Worm (Caenorhabditis elegans) whole organism, midembryonic: Measurements from ENCODE around the gene Y67D8C.6.

Experiments
- T22C8.4 ChIP-seq: fragments of 200-800 bp; sonication (Bioruptor generic); IDR thresholded peaks from 2 replicates; pipeline ENCODE4 v1.3.6; 2022; ENCODE audit warnings: missing genetic modification characterization, missing compliant biosample characterization
- flt-1 ChIP-seq: fragments of 200-800 bp; sonication (Bioruptor generic); IDR thresholded peaks from 2 replicates; pipeline ENCODE4 v1.3.6; 2022; ENCODE audit warnings: missing genetic modification characterization, missing compliant biosample characterization
- med-1 ChIP-seq: sonication (generic microtip); optimal IDR thresholded peaks from 2 replicates; lab custom pipeline; 2017; ENCODE audit warnings: missing genetic modification characterization, mild to moderate bottlenecking, missing compliant biosample characterization, antibody characterized with exemption, missing genetic modification reagents; ENCODE audit not compliant: insufficient read depth
- ztf-23 ChIP-seq: fragments of 200-800 bp; sonication (Bioruptor generic); IDR thresholded peaks from 2 replicates; pipeline ENCODE4 v1.3.6; 2022; ENCODE audit warnings: missing genetic modification reagents, missing genetic modification characterization, missing compliant biosample characterization
- ztf-29 ChIP-seq: fragments of 200-800 bp; sonication (Bioruptor generic); IDR thresholded peaks from 2 replicates; pipeline ENCODE4 v1.3.6; 2022; ENCODE audit warnings: missing genetic modification reagents, missing genetic modification characterization, missing compliant biosample characterization

- no peak for TF ChIP-seq flt-1
- no peak for TF ChIP-seq ztf-23 (GFP tag; lab: Robert Waterston, UW)
- no peak for TF ChIP-seq med-1 (GFP tag; lab: Kevin White, UChicago)
- no peak for TF ChIP-seq ztf-29
- no peak for TF ChIP-seq T22C8.4 (GFP tag; lab: Robert Waterston, UW)
Observed at ce11 chrIV:3076207-3076606, 13.0 kb upstream of the Y67D8C.6 start, which contains the start of gene Y67D8C.22.
